Worm (Caenorhabditis elegans): ENCODE measurements around the gene C30G7.2.

DNA sequence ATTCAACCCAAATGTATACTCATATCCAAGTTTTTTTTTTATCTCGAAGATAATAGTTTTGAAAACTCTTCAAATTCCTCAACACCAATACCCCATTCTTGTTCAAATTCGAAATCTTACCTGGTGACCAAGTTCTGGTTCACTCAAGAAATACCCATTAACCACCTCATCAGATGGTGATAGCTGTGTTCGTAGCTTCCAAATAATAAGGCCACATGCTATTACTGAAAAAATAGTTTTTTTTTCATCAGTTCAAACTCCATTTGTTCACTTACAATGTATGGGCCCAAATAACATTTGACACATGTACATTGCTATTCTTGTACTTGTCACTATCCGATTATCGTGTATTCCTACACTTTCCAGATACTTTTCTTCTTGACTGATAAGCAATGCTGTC, 29.2 kb upstream of the C30G7.2 start:
- no peak for TF ChIP-seq zag-1 (tag; optimal IDR thresholded peaks at IDR 0.05)
- TF ChIP-seq ztf-11 (tag; optimal IDR thresholded peaks at IDR 0.05): no peak
- TF ChIP-seq ceh-82 (tag; optimal IDR thresholded peaks at IDR 0.05): no peak
- TF ChIP-seq lin-13 (GFP tag; optimal IDR thresholded peaks at IDR 0.05): no peak
- no peak for TF ChIP-seq elt-1 (tag; optimal IDR thresholded peaks at IDR 0.05)
- TF ChIP-seq C34F6.9 (tag; optimal IDR thresholded peaks at IDR 0.05): no peak
- TF ChIP-seq R02D3.7 (tag; optimal IDR thresholded peaks at IDR 0.05): no peak
- no peak for TF ChIP-seq ztf-4 (tag; optimal IDR thresholded peaks at IDR 0.05)
